Worm (Caenorhabditis elegans): Measurements from ENCODE around the gene ubxn-2.

DNA sequence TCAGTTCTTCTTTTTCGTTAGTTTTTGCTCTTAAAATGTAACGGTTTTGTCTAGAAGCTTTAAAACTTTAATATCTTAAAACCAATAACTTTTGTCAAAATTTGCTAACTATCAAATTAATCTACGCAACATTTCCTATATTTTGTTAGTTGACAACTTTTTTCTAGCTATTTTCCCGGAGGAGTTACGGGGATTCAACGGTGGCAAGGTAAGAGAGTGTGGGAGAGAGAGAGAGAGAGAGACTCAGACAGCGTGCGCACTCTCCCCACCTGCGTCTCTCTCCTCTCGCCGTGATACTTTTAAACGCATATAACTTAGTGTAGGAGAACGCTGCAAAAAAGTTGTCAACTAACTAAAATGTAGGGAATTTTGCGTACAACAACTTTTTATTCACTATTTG is 27.9 kb upstream of the ubxn-2 start:
- TF ChIP-seq atf-7 (tag; optimal IDR thresholded peaks at IDR 0.05) (no peak), hlh-12 (tag; optimal IDR thresholded peaks at IDR 0.05) (no peak), fkh-3 (tag; optimal IDR thresholded peaks at IDR 0.05) (no peak), egl-18 (GFP tag; IDR thresholded peaks at IDR 0.05) (no peak), attf-6 (GFP tag; IDR thresholded peaks at IDR 0.05) (no peak), aptf-2 (GFP tag; conservative IDR thresholded peaks at IDR 0.05) (no peak), pbrm-1 (GFP tag; IDR thresholded peaks at IDR 0.05) (no peak), attf-5 (GFP tag; optimal IDR thresholded peaks at IDR 0.05) (no peak)
